In the genomic region with DNA sequence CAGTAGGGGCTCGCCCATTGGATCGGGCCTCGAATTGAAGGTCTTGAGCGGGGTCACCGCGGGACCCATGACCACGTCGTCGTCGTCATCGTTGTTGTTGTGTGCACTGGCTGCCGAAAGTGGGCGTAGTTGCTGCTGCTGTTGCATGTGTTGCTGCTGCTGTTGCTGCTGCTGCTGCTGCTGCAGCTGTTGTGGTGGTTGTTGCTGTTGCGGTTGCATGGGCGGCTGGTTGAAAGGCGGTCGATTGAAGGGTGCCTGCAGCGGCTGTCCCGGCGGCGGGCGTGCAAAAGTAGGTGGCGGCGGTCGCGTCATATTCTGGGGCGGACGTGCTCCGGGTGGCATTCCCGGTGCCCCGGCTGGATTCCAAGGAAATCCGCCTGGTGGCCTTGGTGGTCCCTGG, we compare ENCODE assay signal across 2 fruit fly cellular contexts.
TF ChIP-seq lines count a peak whose summit lies in the region.

No protein-coding gene starts in this region.

- no peak for TF ChIP-seq CTCF in whole organism, embryonic (GFP tag; optimal IDR thresholded peaks at IDR 0.05; lab: Kevin White, UChicago)

TF ChIP-seq in whole organism, embryonic, 481 proteins besides CTCF, POLR2A, EP300 and RAD21:
- TF ChIP-seq sima (GFP tag; optimal IDR thresholded peaks at IDR 0.05; lab: Kevin White, UChicago): no peak
- TF ChIP-seq CG9876 (GFP tag; optimal IDR thresholded peaks at IDR 0.05; lab: Kevin White, UChicago): no peak
- TF ChIP-seq Dfd (GFP tag; optimal IDR thresholded peaks at IDR 0.05; lab: Kevin White, UChicago): peak in 1 of 2 experiments; percentile 80
- TF ChIP-seq toy (GFP tag; IDR thresholded peaks at IDR 0.05; lab: Robert Waterston, UW): no peak
- TF ChIP-seq Hr39 (optimal IDR thresholded peaks at IDR 0.05; lab: Kevin White, UChicago): peak; percentile 15
- no peak for TF ChIP-seq Nf-YA (GFP tag; IDR thresholded peaks at IDR 0.05; lab: Robert Waterston, UW)
TF ChIP-seq in whole organism, embryonic: peak in this region for 2.

TF ChIP-seq in whole organism, wandering third instar larva, 38 proteins besides CTCF, POLR2A, EP300 and RAD21:
- TF ChIP-seq rgr (GFP tag; optimal IDR thresholded peaks at IDR 0.05; lab: Kevin White, UChicago): no peak
- peak; percentile 56 for TF ChIP-seq Dfd (GFP tag; optimal IDR thresholded peaks at IDR 0.05; lab: Kevin White, UChicago)
